Worm (Caenorhabditis elegans): Measurements from ENCODE around the gene C09F5.1.

The C09F5.1 gene

ce11 chrIII:620204-620718, 38.2 kb upstream of the C09F5.1 start, which contains the start of gene T19C3.4:
Gene T19C3.4 (minus strand): TSS chrIII:620254.
- TF ChIP-seq sem-4 (tag; optimal IDR thresholded peaks at IDR 0.05) (no peak), sma-9 (GFP tag; optimal IDR thresholded peaks at IDR 0.05) (peak; percentile 36), sma-9 (tag; optimal IDR thresholded peaks at IDR 0.05) (no peak), nhr-11 (tag; optimal IDR thresholded peaks at IDR 0.05) (no peak), fos-1 (tag; optimal IDR thresholded peaks at IDR 0.05) (peak; percentile 20), ceh-16 (tag; optimal IDR thresholded peaks at IDR 0.05) (no peak), ceh-82 (tag; optimal IDR thresholded peaks at IDR 0.05) (no peak), dmd-4 (tag; optimal IDR thresholded peaks at IDR 0.05) (no peak), ama-1 (optimal IDR thresholded peaks at IDR 0.05) (no peak), alr-1 (tag; optimal IDR thresholded peaks at IDR 0.05) (no peak), lin-13 (GFP tag; optimal IDR thresholded peaks at IDR 0.05) (no peak), aly-2 (tag; optimal IDR thresholded peaks at IDR 0.05) (no peak), crh-2 (tag; optimal IDR thresholded peaks at IDR 0.05) (peak; percentile 17)

- peak; percentile 59 for TF ChIP-seq Y55F3AM.14 (GFP tag; optimal IDR thresholded peaks at IDR 0.05)
- no peak for TF ChIP-seq unc-62 (GFP tag; optimal IDR thresholded peaks at IDR 0.05)
- TF ChIP-seq sma-3 (GFP tag; optimal IDR thresholded peaks at IDR 0.05), result peak; percentile 83
- peak; percentile 99 for TF ChIP-seq fos-1 (tag; optimal IDR thresholded peaks at IDR 0.05)
- no peak for TF ChIP-seq nhr-77 (tag; optimal IDR thresholded peaks at IDR 0.05)
- no peak for TF ChIP-seq ztf-1 (GFP tag; conservative IDR thresholded peaks at IDR 0.05)
- TF ChIP-seq crh-2 (tag; optimal IDR thresholded peaks at IDR 0.05), result peak; percentile 92
- no peak for TF ChIP-seq lin-39 (tag; optimal IDR thresholded peaks at IDR 0.05)
- TF ChIP-seq F13H6.1 (tag; optimal IDR thresholded peaks at IDR 0.05), result peak; percentile 95
- TF ChIP-seq lsy-2 (tag; optimal IDR thresholded peaks at IDR 0.05), result peak in 1 of 2 experiments; percentile 86
- TF ChIP-seq nhr-11 (tag; optimal IDR thresholded peaks at IDR 0.05), result no peak
- TF ChIP-seq unc-55 (GFP tag; optimal IDR thresholded peaks at IDR 0.05), result peak; percentile 88
- TF ChIP-seq peb-1 (tag; optimal IDR thresholded peaks at IDR 0.05), result peak; percentile 94
- peak; percentile 84 for TF ChIP-seq nhr-21 (tag; optimal IDR thresholded peaks at IDR 0.05)
- TF ChIP-seq elt-3 (tag; optimal IDR thresholded peaks at IDR 0.05), result no peak
- TF ChIP-seq ceh-16 (tag; optimal IDR thresholded peaks at IDR 0.05), result no peak
- no peak for TF ChIP-seq nhr-10 (tag; optimal IDR thresholded peaks at IDR 0.05)
- peak; percentile 86 for TF ChIP-seq zag-1 (tag; optimal IDR thresholded peaks at IDR 0.05)
- TF ChIP-seq nhr-6 (tag; optimal IDR thresholded peaks at IDR 0.05), result peak; percentile 30
- no peak for TF ChIP-seq R02D3.7 (tag; optimal IDR thresholded peaks at IDR 0.05)
- peak; percentile 24 for TF ChIP-seq blmp-1 (tag; optimal IDR thresholded peaks at IDR 0.05; ENCODE audit: insufficient read depth)
- TF ChIP-seq egl-27 (tag; optimal IDR thresholded peaks at IDR 0.05), result peak; percentile 67
- peak; percentile 40 to 84 for TF ChIP-seq mdl-1 (tag; optimal IDR thresholded peaks at IDR 0.05)
- peak; percentile 65 for TF ChIP-seq snpc-4 (tag; optimal IDR thresholded peaks at IDR 0.05)
- TF ChIP-seq ama-1 (optimal IDR thresholded peaks at IDR 0.05), result peak; percentile 22
- peak; percentile 73 for TF ChIP-seq gmeb-1 (tag; optimal IDR thresholded peaks at IDR 0.05)
- TF ChIP-seq mab-5 (tag; optimal IDR thresholded peaks at IDR 0.05), result peak; percentile 69
- no peak for TF ChIP-seq aly-2 (tag; optimal IDR thresholded peaks at IDR 0.05)
- peak; percentile 92 for TF ChIP-seq sma-9 (GFP tag; optimal IDR thresholded peaks at IDR 0.05)
- TF ChIP-seq sma-9 (tag; optimal IDR thresholded peaks at IDR 0.05), result no peak
- no peak for TF ChIP-seq unc-39 (tag; optimal IDR thresholded peaks at IDR 0.05)
- peak; percentile 51 for TF ChIP-seq sem-4 (tag; optimal IDR thresholded peaks at IDR 0.05)
- no peak for TF ChIP-seq ztf-11 (tag; optimal IDR thresholded peaks at IDR 0.05)
- peak; percentile 77 for TF ChIP-seq lin-13 (GFP tag; optimal IDR thresholded peaks at IDR 0.05)
- TF ChIP-seq nhr-129 (tag; optimal IDR thresholded peaks at IDR 0.05), result peak; percentile 92
- no peak for TF ChIP-seq skn-1 (tag; optimal IDR thresholded peaks at IDR 0.05)
- peak; percentile 60 for TF ChIP-seq ztf-4 (tag; optimal IDR thresholded peaks at IDR 0.05)
- peak; percentile 85 for TF ChIP-seq lin-11 (tag; optimal IDR thresholded peaks at IDR 0.05)
- TF ChIP-seq nhr-25 (tag; optimal IDR thresholded peaks at IDR 0.05), result peak; percentile 77
- TF ChIP-seq C34F6.9 (tag; optimal IDR thresholded peaks at IDR 0.05), result peak; percentile 95
- no peak for TF ChIP-seq nhr-23 (tag; optimal IDR thresholded peaks at IDR 0.05)
- no peak for TF ChIP-seq mbf-1 (tag; optimal IDR thresholded peaks at IDR 0.05)
- no peak for TF ChIP-seq dmd-4 (tag; optimal IDR thresholded peaks at IDR 0.05)
- peak; percentile 65 for TF ChIP-seq alr-1 (tag; optimal IDR thresholded peaks at IDR 0.05)
- no peak for TF ChIP-seq ZK546.5 (tag; optimal IDR thresholded peaks at IDR 0.05)
These were observed 34.8 kb upstream of the C09F5.1 start for ce11 chrIII:623754-624153.
